Worm (Caenorhabditis elegans) whole organism, L1 larva: ENCODE measurements around the gene sur-7.

Source experiments
- C04F5.9 ChIP-seq: sonication (generic microtip); optimal IDR thresholded peaks from 2 replicates; lab custom pipeline; 2016; ENCODE audit warnings: missing genetic modification characterization, missing compliant biosample characterization
- C16A3.4 ChIP-seq: fragments of 150-350 bp; optimal IDR thresholded peaks from 2 replicates; lab custom pipeline; 2014; ENCODE audit warnings: missing biosample characterization, missing genetic modification characterization
- F16B12.6 ChIP-seq: fragments of 150-350 bp; optimal IDR thresholded peaks from 2 replicates; lab custom pipeline; 2014; ENCODE audit warnings: missing biosample characterization, missing genetic modification characterization
- aha-1 ChIP-seq: fragments of 150-350 bp; optimal IDR thresholded peaks from 2 replicates; lab custom pipeline; 2014; ENCODE audit warnings: missing biosample characterization, missing genetic modification characterization
- alr-1 ChIP-seq: fragments of 200-800 bp; sonication (Bioruptor generic); optimal IDR thresholded peaks from 2 replicates; lab custom pipeline; 2018; ENCODE audit warnings: borderline replicate concordance, mild to moderate bottlenecking, missing genetic modification characterization, missing compliant biosample characterization
- ama-1 ChIP-seq: fragments of 150-350 bp; optimal IDR thresholded peaks from 2 replicates; lab custom pipeline; 2014
- ceh-63 ChIP-seq: fragments of 200-800 bp; sonication (Bioruptor generic); optimal IDR thresholded peaks from 2 replicates; lab custom pipeline; 2018; ENCODE audit warnings: mild to moderate bottlenecking, missing genetic modification characterization, missing compliant biosample characterization
- ceh-8 ChIP-seq: fragments of 200-800 bp; sonication (Bioruptor generic); optimal IDR thresholded peaks from 2 replicates; lab custom pipeline; 2018; ENCODE audit warnings: mild to moderate bottlenecking, missing genetic modification characterization, moderate library complexity, missing compliant biosample characterization
- ceh-90 ChIP-seq: sonication (generic microtip); optimal IDR thresholded peaks from 2 replicates; lab custom pipeline; 2016; ENCODE audit warnings: missing genetic modification characterization, missing compliant biosample characterization
- ces-1 ChIP-seq: fragments of 150-350 bp; optimal IDR thresholded peaks from 2 replicates; lab custom pipeline; 2014; ENCODE audit warnings: missing biosample characterization, missing genetic modification reagents, missing genetic modification characterization
- dpl-1 ChIP-seq, 3 experiments: fragments of 150-350 bp in 2 of 3; sonication (generic microtip) in 1 of 3; optimal IDR thresholded peaks; 2 replicates each; lab custom pipeline; 2014 to 2017; ENCODE audit warnings: missing biosample characterization in 3 of 3, missing genetic modification characterization in 3 of 3, missing genetic modification reagents in 3 of 3
- efl-3 ChIP-seq: fragments of 200-800 bp; sonication (Bioruptor generic); optimal IDR thresholded peaks from 2 replicates; lab custom pipeline; 2018; ENCODE audit warnings: mild to moderate bottlenecking, missing genetic modification characterization, missing compliant biosample characterization
- egl-13 ChIP-seq: sonication (generic microtip); optimal IDR thresholded peaks from 2 replicates; lab custom pipeline; 2016; ENCODE audit warnings: missing genotype, missing genetic modification reagents, missing genetic modification characterization, missing compliant biosample characterization
- egl-27 ChIP-seq, 2 experiments: fragments of 150-350 bp in 1 of 2; sonication (generic microtip); optimal IDR thresholded peaks; 3 replicates each; lab custom pipeline; 2017 to 2018; ENCODE audit warnings: missing biosample characterization in 2 of 2, missing genetic modification characterization in 2 of 2, missing genetic modification reagents in 2 of 2
- ets-5 ChIP-seq: fragments of 200-800 bp; sonication (Bioruptor generic); IDR thresholded peaks from 2 replicates; pipeline ENCODE4 v1.3.6; 2022; ENCODE audit warnings: missing genetic modification characterization, missing compliant biosample characterization
- fkh-10 ChIP-seq: sonication (generic microtip); optimal IDR thresholded peaks from 2 replicates; lab custom pipeline; 2017; ENCODE audit warnings: missing biosample characterization, missing genetic modification reagents, missing genetic modification characterization
- fkh-4 ChIP-seq: sonication (generic microtip); optimal IDR thresholded peaks from 2 replicates; lab custom pipeline; 2016; ENCODE audit warnings: missing compliant biosample characterization, missing genetic modification characterization, borderline replicate concordance
- fkh-8 ChIP-seq: sonication (generic microtip); optimal IDR thresholded peaks from 2 replicates; lab custom pipeline; 2016; ENCODE audit warnings: mild to moderate bottlenecking, missing genetic modification characterization, missing compliant biosample characterization
- fos-1 ChIP-seq: fragments of 150-350 bp; optimal IDR thresholded peaks from 2 replicates; lab custom pipeline; 2014; ENCODE audit warnings: missing biosample characterization, missing genetic modification characterization
- hlh-17 ChIP-seq: fragments of 200-800 bp; sonication (Bioruptor generic); optimal IDR thresholded peaks from 2 replicates; lab custom pipeline; 2018; ENCODE audit warnings: missing genetic modification characterization, mild to moderate bottlenecking, missing compliant biosample characterization, moderate library complexity, borderline replicate concordance
- hlh-4 ChIP-seq: sonication (generic microtip); optimal IDR thresholded peaks from 2 replicates; lab custom pipeline; 2016; ENCODE audit warnings: mild to moderate bottlenecking, missing genetic modification characterization, missing compliant biosample characterization
- irx-1 ChIP-seq: sonication (generic microtip); optimal IDR thresholded peaks from 2 replicates; lab custom pipeline; 2016; ENCODE audit warnings: missing genetic modification characterization, missing compliant biosample characterization
- isw-1 ChIP-seq: fragments of 200-800 bp; sonication (Bioruptor generic); IDR thresholded peaks from 2 replicates; pipeline ENCODE4 v1.3.6; 2022; ENCODE audit warnings: missing genetic modification characterization, missing compliant biosample characterization
- lin-14 ChIP-seq: fragments of 200-800 bp; sonication (Bioruptor generic); optimal IDR thresholded peaks from 2 replicates; lab custom pipeline; 2018; ENCODE audit warnings: mild to moderate bottlenecking, missing genetic modification characterization, moderate library complexity, missing compliant biosample characterization
- lin-15B ChIP-seq: fragments of 150-350 bp; sonication (generic microtip); optimal IDR thresholded peaks from 3 replicates; lab custom pipeline; 2014; ENCODE audit warnings: missing biosample characterization, missing genetic modification characterization
- lin-39 ChIP-seq: fragments of 150-350 bp; optimal IDR thresholded peaks from 2 replicates; lab custom pipeline; 2014; ENCODE audit warnings: missing biosample characterization, missing genetic modification reagents, missing genetic modification characterization
- lsy-2 ChIP-seq, 2 experiments: fragments of 150-350 bp; optimal IDR thresholded peaks; 2 replicates each; lab custom pipeline; 2014; ENCODE audit warnings: missing biosample characterization in 2 of 2, missing genetic modification characterization in 2 of 2
- mef-2 ChIP-seq: fragments of 150-350 bp; optimal IDR thresholded peaks from 2 replicates; lab custom pipeline; 2014; ENCODE audit warnings: missing biosample characterization, missing genetic modification characterization
- mep-1 ChIP-seq: fragments of 150-350 bp; optimal IDR thresholded peaks from 2 replicates; lab custom pipeline; 2014; ENCODE audit warnings: missing biosample characterization, missing genetic modification characterization
- nhr-11 ChIP-seq: fragments of 150-350 bp; optimal IDR thresholded peaks from 2 replicates; lab custom pipeline; 2014; ENCODE audit warnings: missing biosample characterization, missing genetic modification characterization
- nhr-12 ChIP-seq: sonication (generic microtip); optimal IDR thresholded peaks from 2 replicates; lab custom pipeline; 2017; ENCODE audit warnings: missing biosample characterization, missing genetic modification characterization
- nhr-19 ChIP-seq: fragments of 200-800 bp; sonication (Bioruptor generic); conservative IDR thresholded peaks from 2 replicates; pipeline ENCODE4 v1.3.6; 2022; ENCODE audit warnings: missing genetic modification characterization, missing compliant biosample characterization
- nhr-20 ChIP-seq: sonication (generic microtip); optimal IDR thresholded peaks from 2 replicates; lab custom pipeline; 2016; ENCODE audit warnings: mild to moderate bottlenecking, missing genetic modification characterization, missing compliant biosample characterization
- nhr-28 ChIP-seq: fragments of 150-350 bp; optimal IDR thresholded peaks from 2 replicates; lab custom pipeline; 2014; ENCODE audit warnings: missing biosample characterization, missing genetic modification characterization
- nhr-71 ChIP-seq: sonication (generic microtip); optimal IDR thresholded peaks from 2 replicates; lab custom pipeline; 2016; ENCODE audit warnings: mild to moderate bottlenecking, missing genetic modification characterization, moderate library complexity, missing compliant biosample characterization
- nhr-77 ChIP-seq: fragments of 150-350 bp; optimal IDR thresholded peaks from 2 replicates; lab custom pipeline; 2014; ENCODE audit warnings: missing biosample characterization, missing genetic modification characterization
- nhr-85 ChIP-seq: sonication (generic microtip); peaks from one replicate; lab custom pipeline; 2016; ENCODE audit warnings: missing genetic modification characterization, inconsistent platforms, missing compliant biosample characterization
- pag-3 ChIP-seq: sonication (generic microtip); optimal IDR thresholded peaks from 2 replicates; lab custom pipeline; 2017; ENCODE audit warnings: missing genetic modification characterization, mild to moderate bottlenecking, missing compliant biosample characterization, antibody characterized with exemption, borderline replicate concordance; ENCODE audit not compliant: insufficient read depth
- pax-3 ChIP-seq: fragments of 200-800 bp; sonication (Bioruptor generic); optimal IDR thresholded peaks from 2 replicates; lab custom pipeline; 2018; ENCODE audit warnings: mild to moderate bottlenecking, missing genetic modification characterization, moderate library complexity, missing compliant biosample characterization
- rnt-1 ChIP-seq: sonication (generic microtip); optimal IDR thresholded peaks from 2 replicates; lab custom pipeline; 2016; ENCODE audit warnings: mild to moderate bottlenecking, missing genetic modification characterization, moderate library complexity, missing compliant biosample characterization
- skn-1 ChIP-seq: fragments of 150-350 bp; optimal IDR thresholded peaks from 2 replicates; lab custom pipeline; 2014; ENCODE audit warnings: missing biosample characterization, missing genetic modification characterization
- snpc-4 ChIP-seq: fragments of 150-350 bp; optimal IDR thresholded peaks from 2 replicates; lab custom pipeline; 2014; ENCODE audit warnings: missing biosample characterization, missing genetic modification characterization
- snu-23 ChIP-seq: sonication (generic microtip); optimal IDR thresholded peaks from 2 replicates; lab custom pipeline; 2016; ENCODE audit warnings: missing genetic modification characterization, missing compliant biosample characterization
- sptf-1 ChIP-seq: fragments of 150-350 bp; optimal IDR thresholded peaks from 2 replicates; lab custom pipeline; 2014; ENCODE audit warnings: missing biosample characterization, missing genetic modification characterization
- sup-37 ChIP-seq: fragments of 200-800 bp; sonication (Bioruptor generic); optimal IDR thresholded peaks from 2 replicates; lab custom pipeline; 2018; ENCODE audit warnings: mild to moderate bottlenecking, missing genetic modification characterization, missing compliant biosample characterization
- swsn-7 ChIP-seq: sonication (generic microtip); optimal IDR thresholded peaks from 2 replicates; lab custom pipeline; 2016; ENCODE audit warnings: missing genetic modification characterization, missing compliant biosample characterization
- tlp-1 ChIP-seq: fragments of 150-350 bp; optimal IDR thresholded peaks from 2 replicates; lab custom pipeline; 2014; ENCODE audit warnings: missing biosample characterization, missing genetic modification characterization
- unc-130 ChIP-seq: fragments of 150-350 bp; optimal IDR thresholded peaks from 2 replicates; lab custom pipeline; 2017; ENCODE audit warnings: missing biosample characterization, missing genetic modification characterization, inconsistent platforms
- unc-30 ChIP-seq: sonication (generic microtip); optimal IDR thresholded peaks from 2 replicates; lab custom pipeline; 2017; ENCODE audit warnings: missing biosample characterization, missing genetic modification characterization
- unc-98 ChIP-seq: fragments of 200-800 bp; sonication (Bioruptor generic); IDR thresholded peaks from 2 replicates; pipeline ENCODE4 v1.3.6; 2022; ENCODE audit warnings: missing genetic modification characterization, missing compliant biosample characterization
- xbp-1 ChIP-seq: sonication (generic microtip); optimal IDR thresholded peaks from 2 replicates; lab custom pipeline; 2016; ENCODE audit warnings: missing genetic modification characterization, missing compliant biosample characterization
- zip-4 ChIP-seq: fragments of 200-800 bp; sonication (Bioruptor generic); optimal IDR thresholded peaks from 2 replicates; lab custom pipeline; 2018; ENCODE audit warnings: mild to moderate bottlenecking, missing genetic modification characterization, moderate library complexity, missing compliant biosample characterization
- ztf-4 ChIP-seq: fragments of 150-350 bp; optimal IDR thresholded peaks from 2 replicates; lab custom pipeline; 2014; ENCODE audit warnings: missing biosample characterization, missing genetic modification characterization

sur-7 gene

ce11 chrX:16331932-16332485 is 44.4 kb upstream of the sur-7 start, which contains the start of gene taf-3 (continued):
- no peak for TF ChIP-seq ceh-63 (GFP tag; lab: Kevin White, UChicago)
- peak; percentile 82 for TF ChIP-seq lin-14 (GFP tag; lab: Kevin White, UChicago)
- no peak for TF ChIP-seq F16B12.6 (tag; lab: Kevin White, UChicago)
- no peak for TF ChIP-seq ceh-90 (tag; lab: Kevin White, UChicago)
- no peak for TF ChIP-seq nhr-28 (tag; lab: Kevin White, UChicago)
- no peak for TF ChIP-seq nhr-12
- TF ChIP-seq pax-3 (tag; lab: Kevin White, UChicago), result no peak
- TF ChIP-seq xbp-1 (tag; lab: Kevin White, UChicago), result peak; percentile 15
- no peak for TF ChIP-seq ceh-8
- no peak for TF ChIP-seq ets-5
- TF ChIP-seq efl-3, result no peak
- peak; percentile 20 for TF ChIP-seq irx-1 (tag; lab: Kevin White, UChicago)
- TF ChIP-seq C16A3.4 (tag; lab: Kevin White, UChicago), result peak; percentile 59
- TF ChIP-seq fkh-10, result no peak
- TF ChIP-seq snpc-4 (tag; lab: Kevin White, UChicago), result no peak
- TF ChIP-seq unc-130 (tag; lab: Kevin White, UChicago), result no peak
- peak; percentile 47 for TF ChIP-seq fos-1 (tag; lab: Kevin White, UChicago)
- TF ChIP-seq ztf-4 (tag; lab: Kevin White, UChicago), result no peak
- TF ChIP-seq hlh-17 (GFP tag; lab: Kevin White, UChicago), result no peak
- no peak for TF ChIP-seq lin-39
- peak; percentile 26 for TF ChIP-seq lin-15B (tag; lab: Kevin White, UChicago)
- no peak for TF ChIP-seq pag-3 (tag; lab: Kevin White, UChicago)
- TF ChIP-seq egl-27 (tag; optimal IDR thresholded peaks at IDR 0.05; lab: Kevin White, UChicago), result no peak
- TF ChIP-seq hlh-4, result no peak
- no peak for TF ChIP-seq ces-1 (GFP tag; lab: Kevin White, UChicago)
- peak; percentile 35 for TF ChIP-seq nhr-85 (tag; lab: Kevin White, UChicago)
- TF ChIP-seq nhr-11 (tag; lab: Kevin White, UChicago), result no peak
- no peak for TF ChIP-seq zip-4 (GFP tag; lab: Kevin White, UChicago)
- peak; percentile 62 for TF ChIP-seq nhr-20 (tag; lab: Kevin White, UChicago)
- peak; percentile 22 for TF ChIP-seq swsn-7 (tag; lab: Kevin White, UChicago)
- TF ChIP-seq C04F5.9 (tag; lab: Kevin White, UChicago), result no peak
- no peak for TF ChIP-seq alr-1 (tag; lab: Kevin White, UChicago)
- no peak for TF ChIP-seq nhr-19 (GFP tag; lab: Robert Waterston, UW)
- TF ChIP-seq mep-1 (tag; lab: Kevin White, UChicago), result peak; percentile 34
- no peak for TF ChIP-seq unc-98 (GFP tag; lab: Robert Waterston, UW)
- no peak for TF ChIP-seq sptf-1 (tag; lab: Kevin White, UChicago)
- peak; percentile 62 for TF ChIP-seq rnt-1 (tag; lab: Kevin White, UChicago)
- no peak for TF ChIP-seq mef-2 (tag; lab: Kevin White, UChicago)
- peak; percentile 57 for TF ChIP-seq snu-23 (GFP tag; lab: Kevin White, UChicago)
- no peak for TF ChIP-seq unc-30 (tag; lab: Kevin White, UChicago)
- no peak for TF ChIP-seq aha-1
- TF ChIP-seq nhr-71 (tag; lab: Kevin White, UChicago), result peak; percentile 58
- TF ChIP-seq fkh-8 (tag; lab: Kevin White, UChicago), result no peak
- peak; percentile 36 for TF ChIP-seq skn-1 (tag; lab: Kevin White, UChicago)
- TF ChIP-seq sup-37 (GFP tag; lab: Kevin White, UChicago), result no peak
- TF ChIP-seq fkh-4 (tag; lab: Kevin White, UChicago), result no peak
- TF ChIP-seq nhr-77 (tag; lab: Kevin White, UChicago), result peak; percentile 5
- no peak for TF ChIP-seq ama-1 (lab: Kevin White, UChicago)
- TF ChIP-seq lsy-2 (tag; optimal IDR thresholded peaks at IDR 0.05; lab: Kevin White, UChicago), result peak; percentile 22 to 64
- no peak for TF ChIP-seq tlp-1 (tag; lab: Kevin White, UChicago)
- no peak for TF ChIP-seq egl-13 (tag; lab: Kevin White, UChicago)
- no peak for TF ChIP-seq isw-1 (GFP tag; lab: Robert Waterston, UW)
- peak in 2 of 3 experiments; percentile 46 to 52 for TF ChIP-seq dpl-1 (GFP tag; optimal IDR thresholded peaks at IDR 0.05; lab: Kevin White, UChicago)
